Worm (Caenorhabditis elegans) whole organism, young adult: ENCODE results near the gene T10H10.2.

ENCODE experiments used
- B0035.1 ChIP-seq: sonication (generic microtip); optimal IDR thresholded peaks from 2 replicates; lab custom pipeline; 2016; ENCODE audit warnings: missing genetic modification characterization, mild to moderate bottlenecking, missing compliant biosample characterization, missing genotype, missing genetic modification reagents
- C06A6.2 ChIP-seq: fragments of 200-800 bp; sonication (Bioruptor generic); conservative IDR thresholded peaks from 2 replicates; pipeline ENCODE4 v1.3.6; 2022; ENCODE audit warnings: missing genetic modification characterization, missing compliant biosample characterization
- F10E7.11 ChIP-seq: sonication (generic microtip); optimal IDR thresholded peaks from 2 replicates; lab custom pipeline; 2017; ENCODE audit warnings: mild to moderate bottlenecking, missing genetic modification characterization, moderate library complexity, missing compliant biosample characterization
- F22D6.2 ChIP-seq: sonication (generic microtip); optimal IDR thresholded peaks from 2 replicates; lab custom pipeline; 2016; ENCODE audit warnings: mild to moderate bottlenecking, missing genetic modification characterization, missing compliant biosample characterization
- F37B4.10 ChIP-seq: fragments of 200-800 bp; sonication (Bioruptor generic); IDR thresholded peaks from 2 replicates; pipeline ENCODE4 v1.3.6; 2022; ENCODE audit warnings: missing genetic modification characterization, missing compliant biosample characterization
- F49E8.2 ChIP-seq: sonication (generic microtip); optimal IDR thresholded peaks from 3 replicates; lab custom pipeline; 2017; ENCODE audit warnings: missing genetic modification characterization, mild to moderate bottlenecking, missing compliant biosample characterization, antibody characterized with exemption, moderate library complexity; ENCODE audit not compliant: insufficient read depth
- F57C9.4 ChIP-seq: sonication (generic microtip); optimal IDR thresholded peaks from 2 replicates; lab custom pipeline; 2017; ENCODE audit warnings: mild to moderate bottlenecking, missing genetic modification characterization, missing compliant biosample characterization
- T26A5.8 ChIP-seq: sonication (generic microtip); optimal IDR thresholded peaks from 2 replicates; lab custom pipeline; 2016; ENCODE audit warnings: missing genetic modification characterization, missing compliant biosample characterization
- Y56A3A.18 ChIP-seq: fragments of 200-800 bp; sonication (Bioruptor generic); IDR thresholded peaks from 2 replicates; pipeline ENCODE4 v1.3.6; 2022; ENCODE audit warnings: missing genetic modification reagents, missing genetic modification characterization, missing compliant biosample characterization
- Y95B8A.8 ChIP-seq: fragments of 200-800 bp; sonication (Bioruptor generic); IDR thresholded peaks from 2 replicates; pipeline ENCODE4 v1.3.6; 2022; ENCODE audit warnings: missing genetic modification reagents, missing genetic modification characterization, missing compliant biosample characterization
- ZK185.1 ChIP-seq: sonication (generic microtip); optimal IDR thresholded peaks from 2 replicates; lab custom pipeline; 2016; ENCODE audit warnings: mild to moderate bottlenecking, missing genetic modification characterization, missing compliant biosample characterization; ENCODE audit not compliant: poor library complexity, severe bottlenecking
- aptf-3 ChIP-seq: fragments of 200-800 bp; sonication (Bioruptor generic); IDR thresholded peaks from 2 replicates; pipeline ENCODE4 v1.3.6; 2022; ENCODE audit warnings: missing genetic modification characterization, missing compliant biosample characterization
- attf-3 ChIP-seq: fragments of 200-800 bp; sonication (Bioruptor generic); conservative IDR thresholded peaks from 2 replicates; pipeline ENCODE4 v1.3.6; 2022; ENCODE audit warnings: missing genetic modification reagents, missing genetic modification characterization, missing compliant biosample characterization
- ceh-27 ChIP-seq: fragments of 200-800 bp; sonication (Bioruptor generic); optimal IDR thresholded peaks from 2 replicates; lab custom pipeline; 2018; ENCODE audit warnings: mild to moderate bottlenecking, missing genetic modification characterization, moderate library complexity, missing compliant biosample characterization
- chd-7 ChIP-seq: sonication (generic microtip); optimal IDR thresholded peaks from 2 replicates; lab custom pipeline; 2016; ENCODE audit warnings: mild to moderate bottlenecking, missing genetic modification characterization, moderate library complexity, missing compliant biosample characterization
- dox-1 ChIP-seq: fragments of 200-800 bp; sonication (Bioruptor generic); IDR thresholded peaks from 2 replicates; pipeline ENCODE4 v1.3.6; 2022; ENCODE audit warnings: missing genetic modification reagents, missing genetic modification characterization, missing compliant biosample characterization
- dpff-1 ChIP-seq: sonication (generic microtip); optimal IDR thresholded peaks from 2 replicates; lab custom pipeline; 2017; ENCODE audit warnings: mild to moderate bottlenecking, missing genetic modification characterization, missing compliant biosample characterization
- egrh-3 ChIP-seq: fragments of 200-800 bp; sonication (Bioruptor generic); IDR thresholded peaks from 2 replicates; pipeline ENCODE4 v1.3.6; 2022; ENCODE audit warnings: missing genetic modification reagents, missing genetic modification characterization, missing compliant biosample characterization
- hlh-26 ChIP-seq: fragments of 200-800 bp; sonication (Bioruptor generic); conservative IDR thresholded peaks from 2 replicates; pipeline ENCODE4 v1.3.6; 2022; ENCODE audit warnings: missing genetic modification reagents, missing genetic modification characterization, missing compliant biosample characterization
- hmg-1.2 ChIP-seq: fragments of 200-800 bp; sonication (Bioruptor generic); IDR thresholded peaks from 2 replicates; pipeline ENCODE4 v1.3.6; 2022; ENCODE audit warnings: missing genetic modification reagents, missing genetic modification characterization, missing compliant biosample characterization
- hmg-20 ChIP-seq: fragments of 200-800 bp; sonication (Bioruptor generic); IDR thresholded peaks from 2 replicates; pipeline ENCODE4 v1.3.6; 2022; ENCODE audit warnings: missing genetic modification reagents, missing genetic modification characterization, missing compliant biosample characterization
- hsf-1 ChIP-seq: fragments of 200-800 bp; sonication (Bioruptor generic); IDR thresholded peaks from 2 replicates; pipeline ENCODE4 v1.3.6; 2022; ENCODE audit warnings: missing genetic modification reagents, missing genetic modification characterization, missing compliant biosample characterization
- lin-54 ChIP-seq: fragments of 200-800 bp; sonication (Bioruptor generic); optimal IDR thresholded peaks from 2 replicates; lab custom pipeline; 2018; ENCODE audit warnings: mild to moderate bottlenecking, missing genetic modification characterization, missing compliant biosample characterization
- lsl-1 ChIP-seq: fragments of 200-800 bp; sonication (Bioruptor generic); optimal IDR thresholded peaks from 2 replicates; lab custom pipeline; 2018; ENCODE audit warnings: mild to moderate bottlenecking, missing genetic modification characterization, moderate library complexity, missing compliant biosample characterization
- mcd-1 ChIP-seq: fragments of 200-800 bp; sonication (Bioruptor generic); IDR thresholded peaks from 2 replicates; pipeline ENCODE4 v1.3.6; 2022; ENCODE audit warnings: missing genetic modification reagents, missing genetic modification characterization, missing compliant biosample characterization
- mxl-1 ChIP-seq: sonication (generic microtip); optimal IDR thresholded peaks from 2 replicates; lab custom pipeline; 2016; ENCODE audit warnings: missing genetic modification characterization, missing compliant biosample characterization
- nfya-2 ChIP-seq: fragments of 200-800 bp; sonication (Bioruptor generic); IDR thresholded peaks from 2 replicates; pipeline ENCODE4 v1.3.6; 2022; ENCODE audit warnings: missing genetic modification reagents, missing genetic modification characterization, missing compliant biosample characterization
- nhr-27 ChIP-seq: fragments of 200-800 bp; sonication (Bioruptor generic); optimal IDR thresholded peaks from 2 replicates; lab custom pipeline; 2018; ENCODE audit warnings: mild to moderate bottlenecking, missing genetic modification characterization, moderate library complexity, missing compliant biosample characterization
- sea-2 ChIP-seq: fragments of 200-800 bp; sonication (Bioruptor generic); IDR thresholded peaks from 2 replicates; pipeline ENCODE4 v1.3.6; 2022; ENCODE audit warnings: missing genetic modification characterization, missing compliant biosample characterization
- tbx-9 ChIP-seq: sonication (generic microtip); optimal IDR thresholded peaks from 2 replicates; lab custom pipeline; 2016; ENCODE audit warnings: borderline replicate concordance, missing genetic modification characterization, inconsistent platforms, missing compliant biosample characterization
- unc-62 ChIP-seq: fragments of 150-350 bp; optimal IDR thresholded peaks from 2 replicates; lab custom pipeline; 2014; ENCODE audit warnings: missing biosample characterization, missing genetic modification reagents, missing genetic modification characterization
- xnd-1 ChIP-seq: sonication (generic microtip); optimal IDR thresholded peaks from 2 replicates; lab custom pipeline; 2016; ENCODE audit warnings: missing genotype, missing genetic modification reagents, missing genetic modification characterization, missing compliant biosample characterization
- ztf-18 ChIP-seq: sonication (generic microtip); optimal IDR thresholded peaks from 2 replicates; lab custom pipeline; 2016; ENCODE audit warnings: missing genotype, mild to moderate bottlenecking, missing genetic modification characterization, missing compliant biosample characterization
- ztf-22 ChIP-seq: fragments of 200-800 bp; sonication (Bioruptor generic); optimal IDR thresholded peaks from 2 replicates; lab custom pipeline; 2018; ENCODE audit warnings: mild to moderate bottlenecking, missing genetic modification characterization, moderate library complexity, missing compliant biosample characterization
- ztf-26 ChIP-seq: sonication (generic microtip); optimal IDR thresholded peaks from 2 replicates; lab custom pipeline; 2017; ENCODE audit warnings: missing genetic modification characterization, missing compliant biosample characterization

T10H10.2 gene

ce11 chrX:2301821-2302220, 7.3 kb downstream of the T10H10.2 start:
- no peak for TF ChIP-seq F22D6.2 (tag; lab: Kevin White, UChicago)
- no peak for TF ChIP-seq lin-54 (GFP tag; lab: Kevin White, UChicago)
- TF ChIP-seq egrh-3 (GFP tag; lab: Robert Waterston, UW) = peak; percentile 60; the same call in 1 of the 2 replicates
- no peak for TF ChIP-seq unc-62 (GFP tag; lab: Kevin White, UChicago)
- TF ChIP-seq, all 124 proteins: peak for 1

ce11 chrX:2302782-2303181, 8.2 kb downstream of the T10H10.2 start, which contains the start of gene hum-6:
hum-6 (plus strand) TSS chrX:2303082.
- TF ChIP-seq ztf-22 (GFP tag; lab: Kevin White, UChicago) = no peak
- TF ChIP-seq nfya-2 (GFP tag; lab: Robert Waterston, UW) = no peak
- TF ChIP-seq xnd-1 = no peak
- TF ChIP-seq lsl-1 (GFP tag; lab: Kevin White, UChicago) = no peak
- TF ChIP-seq mxl-1 = no peak

ce11 chrX:2303253-2303652, 8.7 kb downstream of the T10H10.2 start:
- TF ChIP-seq hlh-26 = no peak
- TF ChIP-seq Y95B8A.8 = no peak
- TF ChIP-seq dpff-1 (tag; lab: Kevin White, UChicago) = no peak
- TF ChIP-seq xnd-1 = no peak
- no peak for TF ChIP-seq mcd-1 (GFP tag; lab: Robert Waterston, UW)

- TF ChIP-seq ztf-18 (tag; lab: Kevin White, UChicago) = no peak
- TF ChIP-seq ceh-27 = no peak
- no peak for TF ChIP-seq T26A5.8 (tag; lab: Kevin White, UChicago)
- no peak for TF ChIP-seq nhr-27 (tag; lab: Kevin White, UChicago)
- TF ChIP-seq F49E8.2 = no peak
- TF ChIP-seq aptf-3 (GFP tag; lab: Robert Waterston, UW) = no peak
- TF ChIP-seq F10E7.11 (tag; lab: Kevin White, UChicago) = no peak
- TF ChIP-seq chd-7 (tag; lab: Kevin White, UChicago) = no peak
- TF ChIP-seq Y56A3A.18 (GFP tag; lab: Robert Waterston, UW) = no peak
- no peak for TF ChIP-seq ZK185.1
- TF ChIP-seq F37B4.10 (GFP tag; lab: Robert Waterston, UW) = no peak
- TF ChIP-seq C06A6.2 (GFP tag; lab: Robert Waterston, UW) = no peak
- no peak for TF ChIP-seq hmg-20 (GFP tag; lab: Robert Waterston, UW)
- TF ChIP-seq B0035.1 = no peak
- no peak for TF ChIP-seq lin-54 (GFP tag; lab: Kevin White, UChicago)
- TF ChIP-seq attf-3 (GFP tag; lab: Robert Waterston, UW) = no peak
- no peak for TF ChIP-seq F57C9.4 (tag; lab: Kevin White, UChicago)
- no peak for TF ChIP-seq tbx-9
- TF ChIP-seq sea-2 (GFP tag; lab: Robert Waterston, UW) = no peak
Measured at ce11 chrX:2304496-2304895, 9.9 kb downstream of the T10H10.2 start.

- TF ChIP-seq ztf-26 = no peak
- no peak for TF ChIP-seq dox-1 (GFP tag; lab: Robert Waterston, UW)
- TF ChIP-seq hmg-1.2 = peak; percentile 35; the same call in 1 of the 2 replicates
- TF ChIP-seq hsf-1 = 0 out of 2 replicates have a peak, but pooled peaks have one; percentile 31
Measured at ce11 chrX:2316205-2316604, 21.7 kb downstream of the T10H10.2 start.
